Worm (Caenorhabditis elegans) whole organism, mixed stage, embryonic: ENCODE data around the gene hot-1.

Experiments
- M03D4.4 ChIP-seq: sonication (generic microtip); optimal IDR thresholded peaks from 2 replicates; lab custom pipeline; 2017; ENCODE audit warnings: mild to moderate bottlenecking, missing genetic modification characterization, missing compliant biosample characterization
- bed-3 ChIP-seq: fragments of 200-800 bp; sonication (Bioruptor generic); optimal IDR thresholded peaks from 3 replicates; lab custom pipeline; 2018; ENCODE audit warnings: mild to moderate bottlenecking, missing genetic modification characterization, moderate library complexity, missing compliant biosample characterization
- blmp-1 ChIP-seq: fragments of 150-350 bp; optimal IDR thresholded peaks from 2 replicates; lab custom pipeline; 2014; ENCODE audit warnings: missing biosample characterization, missing genetic modification characterization
- ceh-39 ChIP-seq: fragments of 150-350 bp; optimal IDR thresholded peaks from 2 replicates; lab custom pipeline; 2014; ENCODE audit warnings: missing biosample characterization, missing genetic modification characterization
- ceh-43 ChIP-seq: fragments of 200-800 bp; sonication (Bioruptor generic); optimal IDR thresholded peaks from 2 replicates; lab custom pipeline; 2018; ENCODE audit warnings: mild to moderate bottlenecking, missing genetic modification characterization, moderate library complexity, missing compliant biosample characterization
- ceh-83 ChIP-seq: fragments of 200-800 bp; sonication (Bioruptor generic); optimal IDR thresholded peaks from 2 replicates; lab custom pipeline; 2018; ENCODE audit warnings: mild to moderate bottlenecking, missing genetic modification characterization, missing compliant biosample characterization
- ces-1 ChIP-seq: fragments of 150-350 bp; optimal IDR thresholded peaks from 2 replicates; lab custom pipeline; 2014; ENCODE audit warnings: missing biosample characterization, missing genetic modification reagents, missing genetic modification characterization
- cnd-1 ChIP-seq: fragments of 200-800 bp; sonication (Bioruptor generic); optimal IDR thresholded peaks from 2 replicates; lab custom pipeline; 2018; ENCODE audit warnings: mild to moderate bottlenecking, missing genetic modification characterization, missing compliant biosample characterization
- drap-1 ChIP-seq: fragments of 200-800 bp; sonication (Bioruptor generic); optimal IDR thresholded peaks from 3 replicates; lab custom pipeline; 2018; ENCODE audit warnings: mild to moderate bottlenecking, missing genetic modification characterization, missing compliant biosample characterization
- elt-1 ChIP-seq: sonication (generic microtip); optimal IDR thresholded peaks from 2 replicates; lab custom pipeline; 2017; ENCODE audit warnings: missing genetic modification characterization, mild to moderate bottlenecking, missing compliant biosample characterization, antibody characterized with exemption, moderate library complexity, borderline replicate concordance; ENCODE audit not compliant: insufficient read depth
- elt-3 ChIP-seq: fragments of 150-350 bp; optimal IDR thresholded peaks from 2 replicates; lab custom pipeline; 2014; ENCODE audit warnings: missing biosample characterization, missing genetic modification characterization
- flh-1 ChIP-seq: fragments of 200-800 bp; sonication (Bioruptor generic); optimal IDR thresholded peaks from 2 replicates; lab custom pipeline; 2018; ENCODE audit warnings: mild to moderate bottlenecking, missing genetic modification characterization, moderate library complexity, missing compliant biosample characterization
- ham-2 ChIP-seq: fragments of 200-800 bp; sonication (Bioruptor generic); optimal IDR thresholded peaks from 2 replicates; lab custom pipeline; 2018; ENCODE audit warnings: mild to moderate bottlenecking, missing genetic modification characterization, missing compliant biosample characterization
- hlh-1 ChIP-seq: fragments of 150-350 bp; optimal IDR thresholded peaks from 2 replicates; lab custom pipeline; 2014; ENCODE audit warnings: missing biosample characterization, missing genetic modification reagents, missing genetic modification characterization
- lin-32 ChIP-seq: fragments of 200-800 bp; sonication (Bioruptor generic); optimal IDR thresholded peaks from 2 replicates; lab custom pipeline; 2018; ENCODE audit warnings: mild to moderate bottlenecking, missing genetic modification characterization, missing compliant biosample characterization
- mab-5 ChIP-seq: fragments of 150-350 bp; optimal IDR thresholded peaks from 2 replicates; lab custom pipeline; 2014; ENCODE audit warnings: missing biosample characterization, missing genetic modification characterization
- mep-1 ChIP-seq: fragments of 150-350 bp; optimal IDR thresholded peaks from 2 replicates; lab custom pipeline; 2017; ENCODE audit warnings: missing biosample characterization, missing genetic modification reagents, missing genetic modification characterization, inconsistent platforms
- mls-2 ChIP-seq: sonication (generic microtip); optimal IDR thresholded peaks from 2 replicates; lab custom pipeline; 2016; ENCODE audit warnings: mild to moderate bottlenecking, missing genetic modification characterization, moderate library complexity, missing compliant biosample characterization
- nhr-12 ChIP-seq: fragments of 150-350 bp; optimal IDR thresholded peaks from 2 replicates; lab custom pipeline; 2014; ENCODE audit warnings: missing biosample characterization, missing genetic modification characterization
- nhr-2 ChIP-seq: fragments of 150-350 bp; optimal IDR thresholded peaks from 2 replicates; lab custom pipeline; 2014; ENCODE audit warnings: missing biosample characterization, missing genetic modification characterization
- nhr-237 ChIP-seq: fragments of 150-350 bp; optimal IDR thresholded peaks from 2 replicates; lab custom pipeline; 2014; ENCODE audit warnings: missing biosample characterization, missing genetic modification characterization
- nhr-76 ChIP-seq: sonication (generic microtip); optimal IDR thresholded peaks from 2 replicates; lab custom pipeline; 2017; ENCODE audit warnings: missing biosample characterization, missing genetic modification characterization
- pha-4 ChIP-seq: fragments of 150-350 bp; optimal IDR thresholded peaks from 2 replicates; lab custom pipeline; 2018; ENCODE audit warnings: missing biosample characterization, missing genetic modification reagents, missing genetic modification characterization
- snpc-4 ChIP-seq: fragments of 150-350 bp; optimal IDR thresholded peaks from 2 replicates; lab custom pipeline; 2014; ENCODE audit warnings: missing biosample characterization, missing genetic modification characterization
- sptf-1 ChIP-seq: sonication (generic microtip); optimal IDR thresholded peaks from 2 replicates; lab custom pipeline; 2017; ENCODE audit warnings: mild to moderate bottlenecking, missing genetic modification characterization, moderate library complexity, missing compliant biosample characterization
- tbx-8 ChIP-seq: fragments of 200-800 bp; sonication (Bioruptor generic); optimal IDR thresholded peaks from 2 replicates; lab custom pipeline; 2018; ENCODE audit warnings: mild to moderate bottlenecking, missing genetic modification characterization, moderate library complexity, missing compliant biosample characterization
- unc-120 ChIP-seq: sonication (generic microtip); optimal IDR thresholded peaks from 2 replicates; lab custom pipeline; 2017; ENCODE audit warnings: missing genetic modification characterization, missing compliant biosample characterization; ENCODE audit not compliant: poor library complexity, severe bottlenecking
- unc-39 ChIP-seq: fragments of 150-350 bp; optimal IDR thresholded peaks from 2 replicates; lab custom pipeline; 2014; ENCODE audit warnings: missing biosample characterization, missing genetic modification characterization
- unc-62 ChIP-seq: fragments of 150-350 bp; optimal IDR thresholded peaks from 2 replicates; lab custom pipeline; 2014; ENCODE audit warnings: missing biosample characterization, missing genetic modification reagents, missing genetic modification characterization
- zip-8 ChIP-seq: fragments of 150-350 bp; optimal IDR thresholded peaks from 2 replicates; lab custom pipeline; 2014; ENCODE audit warnings: missing biosample characterization, missing genetic modification characterization
- ztf-11 ChIP-seq: fragments of 150-350 bp; optimal IDR thresholded peaks from 2 replicates; lab custom pipeline; 2014; ENCODE audit warnings: missing biosample characterization, missing genetic modification characterization

The hot-1 gene

ce11 chrV:14594943-14595342, 26.0 kb upstream of the hot-1 start:
- TF ChIP-seq ceh-43 = no peak
- TF ChIP-seq ceh-39 (tag; lab: Kevin White, UChicago) = no peak
- TF ChIP-seq tbx-8 = no peak
- TF ChIP-seq unc-39 (tag; lab: Kevin White, UChicago) = no peak
- no peak for TF ChIP-seq M03D4.4
- no peak for TF ChIP-seq ham-2
- no peak for TF ChIP-seq unc-120 (tag; lab: Kevin White, UChicago)
- no peak for TF ChIP-seq lin-32 (GFP tag; lab: Kevin White, UChicago)
- TF ChIP-seq zip-8 (tag; lab: Kevin White, UChicago) = no peak
- no peak for TF ChIP-seq ceh-83 (GFP tag; lab: Kevin White, UChicago)
- TF ChIP-seq elt-3 (tag; lab: Kevin White, UChicago) = no peak
- no peak for TF ChIP-seq hlh-1 (tag; lab: Kevin White, UChicago)
- TF ChIP-seq unc-62 (GFP tag; lab: Kevin White, UChicago) = no peak
- no peak for TF ChIP-seq pha-4 (tag; lab: Kevin White, UChicago)
- TF ChIP-seq blmp-1 (tag; lab: Kevin White, UChicago) = no peak
- no peak for TF ChIP-seq drap-1 (GFP tag; lab: Kevin White, UChicago)
- no peak for TF ChIP-seq mab-5 (tag; lab: Kevin White, UChicago)
- TF ChIP-seq cnd-1 (tag; lab: Kevin White, UChicago) = no peak

ce11 chrV:14595984-14596383, 25.0 kb upstream of the hot-1 start:
- no peak for TF ChIP-seq blmp-1 (tag; lab: Kevin White, UChicago)
- TF ChIP-seq nhr-12 (tag; lab: Kevin White, UChicago) = no peak
- TF ChIP-seq nhr-2 (tag; lab: Kevin White, UChicago) = no peak
- no peak for TF ChIP-seq nhr-237 (tag; lab: Kevin White, UChicago)
- TF ChIP-seq mls-2 (tag; lab: Kevin White, UChicago) = no peak
- TF ChIP-seq tbx-8 = no peak
- TF ChIP-seq mep-1 (tag; lab: Kevin White, UChicago) = no peak
- no peak for TF ChIP-seq bed-3 (GFP tag; lab: Kevin White, UChicago)
- TF ChIP-seq ztf-11 (tag; lab: Kevin White, UChicago) = no peak
- no peak for TF ChIP-seq elt-3 (tag; lab: Kevin White, UChicago)
- no peak for TF ChIP-seq mab-5 (tag; lab: Kevin White, UChicago)
- TF ChIP-seq zip-8 (tag; lab: Kevin White, UChicago) = no peak
- no peak for TF ChIP-seq ceh-39 (tag; lab: Kevin White, UChicago)
- no peak for TF ChIP-seq nhr-76 (tag; lab: Kevin White, UChicago)

- no peak for TF ChIP-seq mab-5 (tag; lab: Kevin White, UChicago)
- TF ChIP-seq nhr-12 (tag; lab: Kevin White, UChicago) = no peak
- TF ChIP-seq nhr-2 (tag; lab: Kevin White, UChicago) = no peak
- no peak for TF ChIP-seq flh-1 (GFP tag; lab: Kevin White, UChicago)
- TF ChIP-seq ceh-43 = no peak
- TF ChIP-seq mls-2 (tag; lab: Kevin White, UChicago) = no peak
Measured at ce11 chrV:14597005-14597680, 23.8 kb upstream of the hot-1 start, which contains the start of gene pes-9. pes-9 (minus strand) TSS chrV:14597034.

- TF ChIP-seq mep-1 (tag; lab: Kevin White, UChicago) (peak; percentile 60), ces-1 (GFP tag; lab: Kevin White, UChicago) (no peak)
Measured at ce11 chrV:14597681-14598184, 23.2 kb upstream of the hot-1 start, which contains the start of gene R11H6.2. R11H6.2 (plus strand) TSS chrV:14598006.

ce11 chrV:14599972-14600371, 21.0 kb upstream of the hot-1 start, which contains the start of gene glb-22:
glb-22 (plus strand) TSS chrV:14600272.
- TF ChIP-seq ham-2 = no peak
- no peak for TF ChIP-seq M03D4.4
- TF ChIP-seq snpc-4 = no peak
- TF ChIP-seq tbx-8 = no peak
- TF ChIP-seq elt-1 (tag; lab: Kevin White, UChicago) = no peak
- no peak for TF ChIP-seq lin-32 (GFP tag; lab: Kevin White, UChicago)
- TF ChIP-seq drap-1 (GFP tag; lab: Kevin White, UChicago) = no peak
- TF ChIP-seq nhr-237 (tag; lab: Kevin White, UChicago) = no peak
- TF ChIP-seq bed-3 (GFP tag; lab: Kevin White, UChicago) = no peak
- no peak for TF ChIP-seq sptf-1 (tag; lab: Kevin White, UChicago)
- TF ChIP-seq blmp-1 (tag; lab: Kevin White, UChicago) = no peak
- TF ChIP-seq unc-62 (GFP tag; lab: Kevin White, UChicago) = no peak
